Fruit fly (Drosophila melanogaster) whole organism, embryonic: ENCODE results near the gene CG2794.

Experiments
- Antp ChIP-seq: fragments of 200-800 bp; sonication (Bioruptor generic); optimal IDR thresholded peaks from 3 replicates; lab custom pipeline; 2016; ENCODE audit warnings: missing biosample characterization, missing genetic modification characterization
- B-H1 ChIP-seq: fragments of 200-800 bp; sonication (Bioruptor generic); IDR thresholded peaks from 3 replicates; pipeline ENCODE4 v1.3.6; 2022; ENCODE audit warnings: missing biosample characterization, missing genetic modification characterization
- Blimp-1 ChIP-seq: fragments of 200-800 bp; sonication (Bioruptor generic); optimal IDR thresholded peaks from 3 replicates; lab custom pipeline; 2018; ENCODE audit warnings: missing biosample characterization, missing genetic modification characterization, mild to moderate bottlenecking, moderate library complexity, missing genetic modification reagents
- CG1024 ChIP-seq: fragments of 200-800 bp; sonication (Bioruptor generic); IDR thresholded peaks from 2 replicates; pipeline ENCODE4 v1.3.6; 2022; ENCODE audit warnings: missing biosample characterization, missing genetic modification characterization
- CG10267 ChIP-seq: fragments of 200-800 bp; sonication (Bioruptor generic); optimal IDR thresholded peaks from 2 replicates; lab custom pipeline; 2018; ENCODE audit warnings: missing biosample characterization, mild to moderate bottlenecking, missing genetic modification characterization, moderate library complexity
- CG10321 ChIP-seq: fragments of 200-800 bp; sonication (Bioruptor generic); IDR thresholded peaks from 2 replicates; pipeline ENCODE4 v1.3.6; 2022; ENCODE audit warnings: missing biosample characterization, missing genetic modification characterization
- CG10959 ChIP-seq: fragments of 200-800 bp; sonication (Bioruptor generic); IDR thresholded peaks from 2 replicates; pipeline ENCODE4 v1.3.6; 2022; ENCODE audit warnings: missing biosample characterization, missing genetic modification characterization
- CG11695 ChIP-seq: fragments of 200-800 bp; sonication (Bioruptor generic); IDR thresholded peaks from 3 replicates; pipeline ENCODE4 v1.3.6; 2022; ENCODE audit warnings: missing biosample characterization, missing genetic modification characterization
- CG12155 ChIP-seq: fragments of 200-800 bp; sonication (Bioruptor generic); optimal IDR thresholded peaks from 3 replicates; lab custom pipeline; 2016; ENCODE audit warnings: missing biosample characterization, missing genetic modification characterization
- CG12236 ChIP-seq: fragments of 200-800 bp; sonication (Bioruptor generic); optimal IDR thresholded peaks from 2 replicates; lab custom pipeline; 2016; ENCODE audit warnings: missing biosample characterization, missing genetic modification characterization
- CG12769 ChIP-seq: fragments of 200-800 bp; sonication (Bioruptor generic); optimal IDR thresholded peaks from 2 replicates; lab custom pipeline; 2019; ENCODE audit warnings: missing biosample characterization, mild to moderate bottlenecking, missing genetic modification characterization, moderate library complexity
- CG17328 ChIP-seq: fragments of 200-800 bp; sonication (Bioruptor generic); IDR thresholded peaks from 2 replicates; pipeline ENCODE4 v1.3.6; 2022; ENCODE audit warnings: missing biosample characterization, missing genetic modification characterization
- CG1832 ChIP-seq: fragments of 200-800 bp; sonication (Bioruptor generic); optimal IDR thresholded peaks from 2 replicates; lab custom pipeline; 2017; ENCODE audit warnings: missing biosample characterization, mild to moderate bottlenecking, missing genetic modification characterization, inconsistent platforms
- CG31441 ChIP-seq: fragments of 200-800 bp; sonication (Bioruptor generic); IDR thresholded peaks from 2 replicates; pipeline ENCODE4 v1.3.6; 2022; ENCODE audit warnings: missing biosample characterization, missing genetic modification characterization
- CG34376 ChIP-seq: fragments of 200-800 bp; sonication (Bioruptor generic); optimal IDR thresholded peaks from 2 replicates; lab custom pipeline; 2018; ENCODE audit warnings: missing biosample characterization, mild to moderate bottlenecking, missing genetic modification characterization
- CG34422 ChIP-seq: fragments of 200-800 bp; sonication (Bioruptor generic); IDR thresholded peaks from 3 replicates; pipeline ENCODE4 v1.3.6; 2022; ENCODE audit warnings: missing biosample characterization, missing genetic modification characterization
- CG6272 ChIP-seq: fragments of 200-800 bp; sonication (Bioruptor generic); IDR thresholded peaks from 2 replicates; pipeline ENCODE4 v1.3.6; 2022; ENCODE audit warnings: missing biosample characterization, missing genetic modification characterization
- CG6689 ChIP-seq: fragments of 200-800 bp; sonication (Bioruptor generic); IDR thresholded peaks from 2 replicates; pipeline ENCODE4 v1.3.6; 2022; ENCODE audit warnings: missing biosample characterization, missing genetic modification characterization
- CG6813 ChIP-seq: fragments of 200-800 bp; sonication (Bioruptor generic); optimal IDR thresholded peaks from 2 replicates; lab custom pipeline; 2017; ENCODE audit warnings: missing biosample characterization, missing genetic modification characterization, mild to moderate bottlenecking, moderate library complexity, missing genetic modification reagents
- CG8478 ChIP-seq: fragments of >200 bp; optimal IDR thresholded peaks from 2 replicates; lab custom pipeline; 2018
- CkIIα-i1 ChIP-seq: fragments of 200-800 bp; sonication (Bioruptor generic); IDR thresholded peaks from 2 replicates; pipeline ENCODE4 v1.3.6; 2022; ENCODE audit warnings: missing biosample characterization, missing genetic modification characterization
- Dad ChIP-seq: fragments of 200-800 bp; sonication (Bioruptor generic); optimal IDR thresholded peaks from 3 replicates; lab custom pipeline; 2016; ENCODE audit warnings: missing biosample characterization, missing genetic modification characterization
- Ets97D ChIP-seq: fragments of 200-800 bp; sonication (Bioruptor generic); optimal IDR thresholded peaks from 3 replicates; lab custom pipeline; 2016; ENCODE audit warnings: missing biosample characterization, missing genetic modification characterization
- Gug ChIP-seq: fragments of 200-800 bp; sonication (Bioruptor generic); IDR thresholded peaks from 4 replicates; pipeline ENCODE4 v1.3.6; 2022; ENCODE audit warnings: missing biosample characterization, missing genetic modification characterization
- HLH4C ChIP-seq: fragments of 200-800 bp; sonication (Bioruptor generic); IDR thresholded peaks from 3 replicates; pipeline ENCODE4 v1.3.6; 2022; ENCODE audit warnings: missing biosample characterization, missing genetic modification characterization; ENCODE audit not compliant: partially characterized antibody
- HLHmδ ChIP-seq: fragments of 200-800 bp; sonication (Bioruptor generic); optimal IDR thresholded peaks from 2 replicates; lab custom pipeline; 2018; ENCODE audit warnings: missing biosample characterization, mild to moderate bottlenecking, missing genetic modification characterization, moderate library complexity
- HmgZ ChIP-seq: fragments of 200-800 bp; sonication (Bioruptor generic); optimal IDR thresholded peaks from 2 replicates; lab custom pipeline; 2018; ENCODE audit warnings: missing biosample characterization, mild to moderate bottlenecking, missing genetic modification characterization
- Max ChIP-seq: fragments of 200-800 bp; sonication (Bioruptor generic); optimal IDR thresholded peaks from 2 replicates; lab custom pipeline; 2016; ENCODE audit warnings: missing biosample characterization, mild to moderate bottlenecking, missing genetic modification characterization
- NC2β ChIP-seq: fragments of 200-800 bp; sonication (Bioruptor generic); optimal IDR thresholded peaks from 2 replicates; lab custom pipeline; 2016; ENCODE audit warnings: missing biosample characterization, missing genetic modification characterization
- Nf-YA ChIP-seq: fragments of 200-800 bp; sonication (Bioruptor generic); IDR thresholded peaks from 2 replicates; pipeline ENCODE4 v1.3.6; 2022; ENCODE audit warnings: missing biosample characterization, missing genetic modification characterization
- Tbp ChIP-seq: fragments of >200 bp; optimal IDR thresholded peaks from 2 replicates; lab custom pipeline; 2018; ENCODE audit warnings: missing biosample characterization, missing genetic modification characterization
- abd-A ChIP-seq: fragments of 200-800 bp; sonication (Bioruptor generic); optimal IDR thresholded peaks from 3 replicates; lab custom pipeline; 2019; ENCODE audit warnings: missing biosample characterization, mild to moderate bottlenecking, missing genetic modification characterization, moderate library complexity
- aop ChIP-seq: fragments of 200-800 bp; sonication (Bioruptor generic); IDR thresholded peaks from 2 replicates; pipeline ENCODE4 v1.3.6; 2022; ENCODE audit warnings: missing biosample characterization, missing genetic modification characterization
- btn ChIP-seq: fragments of 200-800 bp; sonication (Bioruptor generic); optimal IDR thresholded peaks from 2 replicates; lab custom pipeline; 2016; ENCODE audit warnings: missing biosample characterization, missing genetic modification characterization
- cas ChIP-seq: fragments of 200-800 bp; sonication (Bioruptor generic); IDR thresholded peaks from 2 replicates; pipeline ENCODE4 v1.3.6; 2022; ENCODE audit warnings: missing biosample characterization, missing genetic modification characterization
- caup ChIP-seq: fragments of 200-800 bp; sonication (Bioruptor generic); optimal IDR thresholded peaks from 3 replicates; lab custom pipeline; 2017; ENCODE audit warnings: missing biosample characterization, mild to moderate bottlenecking, missing genetic modification characterization, moderate library complexity; ENCODE audit not compliant: severe bottlenecking
- chm ChIP-seq: fragments of 200-800 bp; sonication (Bioruptor generic); IDR thresholded peaks from 2 replicates; pipeline ENCODE4 v1.3.6; 2022; ENCODE audit warnings: missing biosample characterization, missing genetic modification characterization
- esg ChIP-seq: fragments of 200-800 bp; sonication (Bioruptor generic); conservative IDR thresholded peaks from 2 replicates; pipeline ENCODE4 v1.3.6; 2022; ENCODE audit warnings: missing biosample characterization, missing genetic modification characterization
- eve ChIP-seq, 2 experiments: fragments of >200 bp; optimal IDR thresholded peaks; 2 replicates each; lab custom pipeline; 2017; ENCODE audit warnings: missing biosample characterization in 2 of 2, missing genetic modification characterization in 2 of 2
- eyg ChIP-seq: fragments of 200-800 bp; sonication (Bioruptor generic); optimal IDR thresholded peaks from 3 replicates; lab custom pipeline; 2016; ENCODE audit warnings: missing biosample characterization, missing genetic modification characterization
- grn ChIP-seq: fragments of 200-800 bp; sonication (Bioruptor generic); optimal IDR thresholded peaks from 3 replicates; lab custom pipeline; 2017; ENCODE audit warnings: missing biosample characterization, missing genetic modification characterization
- gsb-n ChIP-seq: fragments of 200-800 bp; sonication (Bioruptor generic); optimal IDR thresholded peaks from 3 replicates; lab custom pipeline; 2018; ENCODE audit warnings: missing biosample characterization, mild to moderate bottlenecking, missing genetic modification characterization
- hth ChIP-seq: fragments of >200 bp; optimal IDR thresholded peaks from 2 replicates; lab custom pipeline; 2017; ENCODE audit warnings: inconsistent platforms
- insv ChIP-seq, 2 experiments: fragments of 200-800 bp; sonication (Bioruptor generic); optimal IDR thresholded peaks; 3 replicates each; lab custom pipeline; 2016 to 2018; ENCODE audit warnings: missing biosample characterization in 2 of 2, missing genetic modification characterization in 2 of 2
- mam ChIP-seq: fragments of 200-800 bp; sonication (Bioruptor generic); optimal IDR thresholded peaks from 3 replicates; lab custom pipeline; 2016; ENCODE audit warnings: missing biosample characterization, missing genetic modification characterization
- onecut ChIP-seq: fragments of 200-800 bp; sonication (Bioruptor generic); IDR thresholded peaks from 2 replicates; pipeline ENCODE4 v1.3.6; 2022; ENCODE audit warnings: missing biosample characterization, missing genetic modification characterization
- peb ChIP-seq: fragments of 200-800 bp; sonication (Bioruptor generic); IDR thresholded peaks from 2 replicates; pipeline ENCODE4 v1.3.6; 2022; ENCODE audit warnings: missing biosample characterization, missing genetic modification characterization
- sens ChIP-seq: fragments of 200-800 bp; sonication (Bioruptor generic); peaks from one replicate; lab custom pipeline; 2016; ENCODE audit warnings: missing biosample characterization, missing genetic modification characterization
- shn ChIP-seq: fragments of 200-800 bp; sonication (Bioruptor generic); optimal IDR thresholded peaks from 3 replicates; lab custom pipeline; 2016; ENCODE audit warnings: missing biosample characterization, missing genetic modification characterization
- tap ChIP-seq: fragments of 200-800 bp; optimal IDR thresholded peaks from 3 replicates; lab custom pipeline; 2019; ENCODE audit warnings: missing biosample characterization, mild to moderate bottlenecking, missing genetic modification characterization, moderate library complexity
- vvl ChIP-seq: fragments of 200-800 bp; sonication (Bioruptor generic); IDR thresholded peaks from 2 replicates; pipeline ENCODE4 v1.3.6; 2022; ENCODE audit warnings: missing biosample characterization, missing genetic modification characterization

The CG2794 gene

DNA sequence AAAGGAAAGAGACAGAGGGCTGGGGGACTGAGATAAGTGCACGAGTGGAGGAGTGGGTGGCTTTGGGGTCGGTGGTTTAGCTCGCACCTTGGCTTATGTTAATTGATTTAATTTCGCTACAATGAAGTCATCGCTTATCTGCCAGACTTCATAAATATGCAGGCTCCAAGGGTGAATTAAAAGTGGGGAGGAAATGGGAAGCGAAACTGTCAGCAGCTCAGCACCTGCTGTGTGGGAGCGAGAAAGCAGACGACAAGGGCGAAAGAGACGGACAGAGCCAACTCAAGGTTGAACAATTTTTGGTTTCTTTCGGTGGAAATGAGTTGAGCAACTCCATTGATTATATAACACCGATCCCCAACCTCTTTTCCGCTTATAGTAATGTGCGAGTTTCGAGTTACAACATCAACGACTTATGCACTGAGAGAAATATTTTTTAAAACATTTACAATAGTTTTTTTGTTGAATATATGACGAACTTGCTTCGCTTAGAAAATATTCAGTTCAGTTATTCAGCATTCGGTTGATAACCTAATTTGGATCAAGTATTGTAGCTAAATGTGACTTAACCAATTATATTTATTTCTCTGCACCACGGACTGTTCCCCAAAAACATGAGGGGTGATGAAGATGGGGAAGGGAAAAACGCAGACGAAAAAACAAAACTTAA, 43.5 kb upstream of the CG2794 start (continued):
- TF ChIP-seq gsb-n (tag; lab: Kevin White, UChicago), result peak; percentile 94
- peak; percentile 84 for TF ChIP-seq CG12769 (tag; lab: Kevin White, UChicago)
- peak; percentile 81 for TF ChIP-seq CG1024 (GFP tag; lab: Robert Waterston, UW)
- no peak for TF ChIP-seq grn
- peak; percentile 86 for TF ChIP-seq CG10267
- peak; percentile 99 for TF ChIP-seq sens (GFP tag; lab: Kevin White, UChicago)
- no peak for TF ChIP-seq CG34376 (GFP tag; lab: Kevin White, UChicago)
- TF ChIP-seq eyg (GFP tag; lab: Kevin White, UChicago), result peak; percentile 63
- TF ChIP-seq CG1832 (GFP tag; lab: Kevin White, UChicago), result peak; percentile 51
- TF ChIP-seq cas (GFP tag; lab: Robert Waterston, UW), result 0 out of 2 replicates have a peak, but pooled peaks have one; percentile 15
- peak; percentile 68 for TF ChIP-seq peb (GFP tag; lab: Robert Waterston, UW)
- TF ChIP-seq Antp (GFP tag; lab: Kevin White, UChicago), result peak; percentile 83
- TF ChIP-seq CG12236 (GFP tag; lab: Kevin White, UChicago), result peak; percentile 84
- TF ChIP-seq CG12155 (GFP tag; lab: Kevin White, UChicago), result peak; percentile 76
- TF ChIP-seq chm (GFP tag; lab: Robert Waterston, UW), result peak; percentile 93
- no peak for TF ChIP-seq HLH4C (GFP tag; lab: Robert Waterston, UW)
- peak; percentile 79 for TF ChIP-seq Max
- TF ChIP-seq CG34422 (GFP tag; lab: Robert Waterston, UW), result peak; percentile 86; the same call in 2 of the 3 replicates
- peak; percentile 63; the same call in 1 of the 2 replicates for TF ChIP-seq Nf-YA
- TF ChIP-seq esg, result peak; percentile 79
- TF ChIP-seq NC2β (GFP tag; lab: Kevin White, UChicago), result peak; percentile 74
- TF ChIP-seq B-H1 (GFP tag; lab: Robert Waterston, UW), result peak; percentile 65; the same call in 2 of the 3 replicates
- no peak for TF ChIP-seq Tbp (GFP tag; lab: Kevin White, UChicago)
- TF ChIP-seq CG6813, result peak; percentile 62
- TF ChIP-seq Gug, result peak; percentile 41; the same call in 2 of the 4 replicates
- TF ChIP-seq shn (GFP tag; lab: Kevin White, UChicago), result peak; percentile 70
- TF ChIP-seq caup (GFP tag; lab: Kevin White, UChicago), result peak; percentile 68
- TF ChIP-seq vvl (GFP tag; lab: Robert Waterston, UW), result peak; percentile 92
- peak; percentile 82 for TF ChIP-seq btn
- TF ChIP-seq Blimp-1 (GFP tag; lab: Kevin White, UChicago), result peak; percentile 79
- peak; percentile 70 for TF ChIP-seq mam (GFP tag; lab: Kevin White, UChicago)
- peak; percentile 92 for TF ChIP-seq onecut (GFP tag; lab: Robert Waterston, UW)
- 0 out of 2 replicates have a peak, but pooled peaks have one; percentile 14 for TF ChIP-seq CkIIα-i1
- peak in 1 of 2 experiments; percentile 95 for TF ChIP-seq eve (GFP tag; optimal IDR thresholded peaks at IDR 0.05; lab: Kevin White, UChicago)
- peak; percentile 92 for TF ChIP-seq CG17328 (GFP tag; lab: Robert Waterston, UW)
- TF ChIP-seq CG11695 (GFP tag; lab: Robert Waterston, UW), result peak; percentile 87
- TF ChIP-seq CG31441 (GFP tag; lab: Robert Waterston, UW), result peak; percentile 84
- TF ChIP-seq CG10321 (GFP tag; lab: Robert Waterston, UW), result no peak
- peak; percentile 54 for TF ChIP-seq Ets97D (GFP tag; lab: Kevin White, UChicago)
- TF ChIP-seq CG6272 (GFP tag; lab: Robert Waterston, UW), result peak; percentile 61; the same call in 1 of the 2 replicates
- peak; percentile 77 for TF ChIP-seq Dad (GFP tag; lab: Kevin White, UChicago)
- no peak for TF ChIP-seq HLHmδ
- peak; percentile 87 for TF ChIP-seq CG6689
- peak; percentile 84 for TF ChIP-seq tap (tag; lab: Kevin White, UChicago)
- TF ChIP-seq aop (GFP tag; lab: Robert Waterston, UW), result peak; percentile 44; the same call in 1 of the 2 replicates
- TF ChIP-seq hth (lab: Kevin White, UChicago), result no peak
- TF ChIP-seq CG10959 (GFP tag; lab: Robert Waterston, UW), result peak; percentile 89
- TF ChIP-seq HmgZ (tag; lab: Kevin White, UChicago), result peak; percentile 66
- TF ChIP-seq CG8478 (lab: Kevin White, UChicago), result no peak
- no peak for TF ChIP-seq abd-A (tag; lab: Kevin White, UChicago)
- peak in 1 of 2 experiments; percentile 9 for TF ChIP-seq insv (GFP tag; optimal IDR thresholded peaks at IDR 0.05; lab: Kevin White, UChicago)
